Worm (Caenorhabditis elegans) whole organism, early embryonic: ENCODE results near the gene clc-32.

ENCODE experiments used
- F13C5.2 ChIP-seq: sonication (generic microtip); optimal IDR thresholded peaks from 2 replicates; lab custom pipeline; 2017; ENCODE audit warnings: mild to moderate bottlenecking, missing genetic modification characterization, inconsistent platforms, missing compliant biosample characterization
- aly-1 ChIP-seq: sonication (generic microtip); optimal IDR thresholded peaks from 2 replicates; lab custom pipeline; 2016; ENCODE audit warnings: missing genetic modification characterization, missing compliant biosample characterization
- ama-1 ChIP-seq: fragments of 150-350 bp; optimal IDR thresholded peaks from 2 replicates; lab custom pipeline; 2014
- ceh-13 ChIP-seq: fragments of 200-800 bp; sonication (Bioruptor generic); optimal IDR thresholded peaks from 2 replicates; lab custom pipeline; 2018; ENCODE audit warnings: mild to moderate bottlenecking, missing genetic modification characterization, missing compliant biosample characterization
- ceh-36 ChIP-seq: sonication (generic microtip); optimal IDR thresholded peaks from 2 replicates; lab custom pipeline; 2016; ENCODE audit warnings: missing genetic modification characterization, inconsistent platforms, missing compliant biosample characterization
- flt-1 ChIP-seq: fragments of 200-800 bp; sonication (Bioruptor generic); IDR thresholded peaks from 2 replicates; pipeline ENCODE4 v1.3.6; 2022; ENCODE audit warnings: missing genetic modification characterization, missing compliant biosample characterization
- hmbx-1 ChIP-seq: sonication (generic microtip); optimal IDR thresholded peaks from 2 replicates; lab custom pipeline; 2016; ENCODE audit warnings: mild to moderate bottlenecking, missing genetic modification characterization, missing compliant biosample characterization
- hmg-4 ChIP-seq: fragments of 200-800 bp; sonication (Bioruptor generic); optimal IDR thresholded peaks from 2 replicates; lab custom pipeline; 2018; ENCODE audit warnings: mild to moderate bottlenecking, missing genetic modification characterization, missing compliant biosample characterization
- scrt-1 ChIP-seq: fragments of 200-800 bp; sonication (Bioruptor generic); IDR thresholded peaks from 2 replicates; pipeline ENCODE4 v1.3.6; 2022; ENCODE audit warnings: missing genetic modification characterization, missing compliant biosample characterization
- sea-1 ChIP-seq: fragments of 200-800 bp; sonication (Bioruptor generic); conservative IDR thresholded peaks from 2 replicates; pipeline ENCODE4 v1.3.6; 2022; ENCODE audit warnings: missing genetic modification characterization, missing compliant biosample characterization
- tbx-11 ChIP-seq: fragments of 200-800 bp; sonication (Bioruptor generic); IDR thresholded peaks from 2 replicates; pipeline ENCODE4 v1.3.6; 2022; ENCODE audit warnings: missing genetic modification characterization, missing compliant biosample characterization
- tbx-37 ChIP-seq: fragments of 200-800 bp; sonication (Bioruptor generic); conservative IDR thresholded peaks from 2 replicates; pipeline ENCODE4 v1.3.6; 2022; ENCODE audit warnings: missing genetic modification reagents, missing genetic modification characterization, missing compliant biosample characterization
- tra-4 ChIP-seq: sonication (generic microtip); optimal IDR thresholded peaks from 2 replicates; lab custom pipeline; 2017; ENCODE audit warnings: missing genetic modification characterization, missing compliant biosample characterization

DNA sequence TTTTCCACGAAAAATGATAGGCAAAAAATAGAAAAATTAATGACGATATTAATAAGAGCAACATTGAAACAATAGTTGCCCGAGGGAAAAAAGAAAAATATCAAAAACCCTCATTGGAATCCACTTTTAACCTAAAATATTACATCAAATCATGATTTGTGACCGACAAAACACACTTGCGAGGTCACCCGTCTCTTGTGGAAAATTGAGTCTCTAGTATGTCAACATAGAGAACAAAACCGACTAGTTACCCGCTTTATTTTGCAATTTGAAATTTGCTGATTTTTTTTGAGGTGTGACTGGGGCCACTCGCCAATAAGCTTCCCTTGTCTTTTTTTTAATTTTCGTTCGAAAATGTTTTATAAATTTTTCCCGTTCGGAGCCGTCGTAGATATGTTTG is 34.8 kb upstream of the clc-32 start, which contains the start of gene cyp-33D1:
- no peak for TF ChIP-seq F13C5.2
- TF ChIP-seq sea-1: no peak
- no peak for TF ChIP-seq scrt-1 (GFP tag; lab: Robert Waterston, UW)
- TF ChIP-seq aly-1: no peak
- TF ChIP-seq tbx-11 (GFP tag; lab: Robert Waterston, UW): no peak
- TF ChIP-seq ama-1: no peak
- TF ChIP-seq ceh-13 (GFP tag; lab: Kevin White, UChicago): no peak
- TF ChIP-seq ceh-36 (tag; lab: Kevin White, UChicago): no peak
- TF ChIP-seq hmbx-1 (tag; lab: Kevin White, UChicago): no peak
- no peak for TF ChIP-seq tbx-37 (GFP tag; lab: Robert Waterston, UW)
- TF ChIP-seq hmg-4 (GFP tag; lab: Kevin White, UChicago): no peak
- TF ChIP-seq flt-1 (GFP tag; lab: Robert Waterston, UW): no peak
- no peak for TF ChIP-seq tra-4 (tag; lab: Kevin White, UChicago)
